Worm (Caenorhabditis elegans) whole organism, late embryonic: ENCODE data around the gene srsx-5.

Source experiments
- C08G9.2 ChIP-seq: sonication (generic microtip); optimal IDR thresholded peaks from 2 replicates; lab custom pipeline; 2016; ENCODE audit warnings: mild to moderate bottlenecking, missing genetic modification characterization, moderate library complexity, missing compliant biosample characterization
- C38D4.7 ChIP-seq: fragments of 200-800 bp; sonication (Bioruptor generic); optimal IDR thresholded peaks from 2 replicates; lab custom pipeline; 2018; ENCODE audit warnings: mild to moderate bottlenecking, missing genetic modification characterization, moderate library complexity, missing compliant biosample characterization
- F13H6.1 ChIP-seq: sonication (generic microtip); optimal IDR thresholded peaks from 2 replicates; lab custom pipeline; 2016; ENCODE audit warnings: missing genetic modification characterization, missing compliant biosample characterization
- Y22D7AL.16 ChIP-seq: sonication (generic microtip); optimal IDR thresholded peaks from 2 replicates; lab custom pipeline; 2016; ENCODE audit warnings: missing genetic modification characterization, missing compliant biosample characterization
- ahr-1 ChIP-seq: sonication (generic microtip); optimal IDR thresholded peaks from 2 replicates; lab custom pipeline; 2016; ENCODE audit warnings: missing genetic modification characterization, missing compliant biosample characterization
- ceh-14 ChIP-seq: sonication (generic microtip); optimal IDR thresholded peaks from 2 replicates; lab custom pipeline; 2016; ENCODE audit warnings: missing genotype, missing genetic modification characterization, missing compliant biosample characterization
- ceh-18 ChIP-seq: sonication (generic microtip); optimal IDR thresholded peaks from 2 replicates; lab custom pipeline; 2016; ENCODE audit warnings: missing genetic modification characterization, missing compliant biosample characterization
- ceh-22 ChIP-seq: sonication (generic microtip); optimal IDR thresholded peaks from 2 replicates; lab custom pipeline; 2017; ENCODE audit warnings: missing biosample characterization, missing genetic modification characterization
- ceh-24 ChIP-seq: sonication (generic microtip); optimal IDR thresholded peaks from 2 replicates; lab custom pipeline; 2016; ENCODE audit warnings: mild to moderate bottlenecking, missing genetic modification characterization, missing compliant biosample characterization
- ceh-30 ChIP-seq: fragments of 150-350 bp; optimal IDR thresholded peaks from 2 replicates; lab custom pipeline; 2014; ENCODE audit warnings: missing biosample characterization, missing genetic modification characterization
- ceh-31 ChIP-seq: sonication (generic microtip); optimal IDR thresholded peaks from 2 replicates; lab custom pipeline; 2016; ENCODE audit warnings: missing genetic modification characterization, missing compliant biosample characterization
- ceh-34 ChIP-seq: sonication (generic microtip); optimal IDR thresholded peaks from 2 replicates; lab custom pipeline; 2016; ENCODE audit warnings: mild to moderate bottlenecking, missing genetic modification characterization, missing compliant biosample characterization
- ceh-45 ChIP-seq: fragments of 200-800 bp; sonication (Bioruptor generic); IDR thresholded peaks from 2 replicates; pipeline ENCODE4 v1.3.6; 2022; ENCODE audit warnings: missing genetic modification reagents, missing genetic modification characterization, missing compliant biosample characterization
- ceh-6 ChIP-seq: fragments of 200-800 bp; sonication (Bioruptor generic); optimal IDR thresholded peaks from 2 replicates; lab custom pipeline; 2018; ENCODE audit warnings: mild to moderate bottlenecking, missing genetic modification characterization, missing compliant biosample characterization
- che-1 ChIP-seq: sonication (generic microtip); optimal IDR thresholded peaks from 2 replicates; lab custom pipeline; 2016; ENCODE audit warnings: mild to moderate bottlenecking, missing genetic modification characterization, missing compliant biosample characterization
- dve-1 ChIP-seq: sonication (generic microtip); optimal IDR thresholded peaks from 2 replicates; lab custom pipeline; 2017; ENCODE audit warnings: antibody characterized with exemption, mild to moderate bottlenecking, missing genetic modification characterization, missing compliant biosample characterization
- elt-2 ChIP-seq: sonication (generic microtip); optimal IDR thresholded peaks from 2 replicates; lab custom pipeline; 2016; ENCODE audit warnings: missing genetic modification reagents, missing genetic modification characterization, missing compliant biosample characterization
- elt-4 ChIP-seq: sonication (generic microtip); optimal IDR thresholded peaks from 2 replicates; lab custom pipeline; 2016; ENCODE audit warnings: missing genetic modification characterization, missing compliant biosample characterization
- eyg-1 ChIP-seq: sonication (generic microtip); optimal IDR thresholded peaks from 2 replicates; lab custom pipeline; 2016; ENCODE audit warnings: missing genotype, missing genetic modification characterization, missing compliant biosample characterization
- fax-1 ChIP-seq: sonication (generic microtip); optimal IDR thresholded peaks from 2 replicates; lab custom pipeline; 2016; ENCODE audit warnings: missing genotype, missing genetic modification characterization, missing compliant biosample characterization
- gmeb-2 ChIP-seq: sonication (generic microtip); optimal IDR thresholded peaks from 2 replicates; lab custom pipeline; 2016; ENCODE audit warnings: missing genetic modification characterization, inconsistent platforms, missing compliant biosample characterization
- hlh-13 ChIP-seq: fragments of 200-800 bp; sonication (Bioruptor generic); optimal IDR thresholded peaks from 2 replicates; lab custom pipeline; 2018; ENCODE audit warnings: mild to moderate bottlenecking, missing genetic modification characterization, missing compliant biosample characterization
- hlh-15 ChIP-seq: sonication (generic microtip); optimal IDR thresholded peaks from 2 replicates; lab custom pipeline; 2016; ENCODE audit warnings: missing genetic modification characterization, missing compliant biosample characterization
- hlh-30 ChIP-seq: sonication (generic microtip); optimal IDR thresholded peaks from 2 replicates; lab custom pipeline; 2017; ENCODE audit warnings: antibody characterized with exemption, missing genetic modification characterization, missing compliant biosample characterization; ENCODE audit not compliant: insufficient read depth
- hlh-6 ChIP-seq: sonication (generic microtip); optimal IDR thresholded peaks from 2 replicates; lab custom pipeline; 2016; ENCODE audit warnings: missing genotype, missing genetic modification characterization, missing compliant biosample characterization
- lin-11 ChIP-seq: fragments of 200-800 bp; sonication (Bioruptor generic); optimal IDR thresholded peaks from 2 replicates; lab custom pipeline; 2018; ENCODE audit warnings: mild to moderate bottlenecking, missing genetic modification characterization, missing compliant biosample characterization
- nhr-11 ChIP-seq: fragments of 150-350 bp; optimal IDR thresholded peaks from 2 replicates; lab custom pipeline; 2014; ENCODE audit warnings: missing biosample characterization, missing genetic modification characterization
- nhr-232 ChIP-seq: sonication (generic microtip); optimal IDR thresholded peaks from 2 replicates; lab custom pipeline; 2016; ENCODE audit warnings: missing genetic modification characterization, missing compliant biosample characterization
- pag-3 ChIP-seq: sonication (generic microtip); optimal IDR thresholded peaks from 2 replicates; lab custom pipeline; 2016; ENCODE audit warnings: missing compliant biosample characterization, missing genetic modification characterization, borderline replicate concordance
- pat-9 ChIP-seq: fragments of 200-800 bp; sonication (Bioruptor generic); optimal IDR thresholded peaks from 2 replicates; lab custom pipeline; 2018; ENCODE audit warnings: mild to moderate bottlenecking, missing genetic modification characterization, moderate library complexity, missing compliant biosample characterization
- pha-2 ChIP-seq: sonication (generic microtip); optimal IDR thresholded peaks from 2 replicates; lab custom pipeline; 2017; ENCODE audit warnings: mild to moderate bottlenecking, missing genetic modification characterization, missing compliant biosample characterization
- pha-4 ChIP-seq: fragments of 150-350 bp; optimal IDR thresholded peaks from 2 replicates; lab custom pipeline; 2018; ENCODE audit warnings: missing biosample characterization, missing genetic modification reagents, missing genetic modification characterization
- pros-1 ChIP-seq: fragments of 150-350 bp; optimal IDR thresholded peaks from 2 replicates; lab custom pipeline; 2014; ENCODE audit warnings: missing biosample characterization, missing genetic modification reagents, missing genetic modification characterization
- ref-2 ChIP-seq: sonication (generic microtip); optimal IDR thresholded peaks from 2 replicates; lab custom pipeline; 2016; ENCODE audit warnings: missing genetic modification characterization, missing compliant biosample characterization
- sox-4 ChIP-seq: sonication (generic microtip); optimal IDR thresholded peaks from 2 replicates; lab custom pipeline; 2017; ENCODE audit warnings: mild to moderate bottlenecking, missing genetic modification characterization, inconsistent platforms, missing compliant biosample characterization
- syd-9 ChIP-seq: sonication (generic microtip); optimal IDR thresholded peaks from 2 replicates; lab custom pipeline; 2016; ENCODE audit warnings: mild to moderate bottlenecking, missing genetic modification characterization, moderate library complexity, missing compliant biosample characterization
- tbx-7 ChIP-seq: sonication (generic microtip); optimal IDR thresholded peaks from 2 replicates; lab custom pipeline; 2016; ENCODE audit warnings: missing genotype, missing genetic modification characterization, missing compliant biosample characterization
- ttx-3 ChIP-seq: sonication (generic microtip); optimal IDR thresholded peaks from 2 replicates; lab custom pipeline; 2016; ENCODE audit warnings: missing genetic modification reagents, missing genetic modification characterization, missing compliant biosample characterization
- unc-3 ChIP-seq, 2 experiments: fragments of 200-800 bp in 1 of 2; sonication (Bioruptor generic) in 1 of 2; sonication (generic microtip) in 1 of 2; conservative IDR thresholded peaks in 1 of 2; optimal IDR thresholded peaks in 1 of 2; 2 replicates each; pipeline versions ENCODE4 v1.3.6 to Lab custom; 2016 to 2022; ENCODE audit warnings: missing compliant biosample characterization in 2 of 2, missing genetic modification characterization in 2 of 2, missing genetic modification reagents in 1 of 2
- unc-42 ChIP-seq: sonication (generic microtip); optimal IDR thresholded peaks from 2 replicates; lab custom pipeline; 2016; ENCODE audit warnings: missing genotype, missing genetic modification characterization, missing compliant biosample characterization
- ztf-16 ChIP-seq: sonication (generic microtip); optimal IDR thresholded peaks from 2 replicates; lab custom pipeline; 2017; ENCODE audit warnings: missing genetic modification characterization, missing compliant biosample characterization

Gene srsx-5

ce11 chrV:7955168-7955567, 26.4 kb downstream of the srsx-5 start, which contains the start of gene F26D11.12:
Gene F26D11.12 (minus strand): TSS chrV:7955312.
- TF ChIP-seq Y22D7AL.16 (tag; lab: Kevin White, UChicago) (no peak), ztf-16 (tag; lab: Kevin White, UChicago) (no peak), ceh-31 (no peak), elt-2 (tag; lab: Kevin White, UChicago) (no peak), tbx-7 (tag; lab: Kevin White, UChicago) (no peak), fax-1 (tag; lab: Kevin White, UChicago) (no peak), ref-2 (no peak), ceh-34 (no peak), F13H6.1 (no peak), ceh-30 (tag; lab: Kevin White, UChicago) (no peak), che-1 (tag; lab: Kevin White, UChicago) (no peak), sox-4 (tag; lab: Kevin White, UChicago) (no peak), ceh-6 (GFP tag; lab: Kevin White, UChicago) (no peak), ceh-18 (no peak), lin-11 (tag; lab: Kevin White, UChicago) (no peak), C08G9.2 (tag; lab: Kevin White, UChicago) (no peak), hlh-30 (tag; lab: Kevin White, UChicago) (no peak), syd-9 (tag; lab: Kevin White, UChicago) (no peak)

DNA sequence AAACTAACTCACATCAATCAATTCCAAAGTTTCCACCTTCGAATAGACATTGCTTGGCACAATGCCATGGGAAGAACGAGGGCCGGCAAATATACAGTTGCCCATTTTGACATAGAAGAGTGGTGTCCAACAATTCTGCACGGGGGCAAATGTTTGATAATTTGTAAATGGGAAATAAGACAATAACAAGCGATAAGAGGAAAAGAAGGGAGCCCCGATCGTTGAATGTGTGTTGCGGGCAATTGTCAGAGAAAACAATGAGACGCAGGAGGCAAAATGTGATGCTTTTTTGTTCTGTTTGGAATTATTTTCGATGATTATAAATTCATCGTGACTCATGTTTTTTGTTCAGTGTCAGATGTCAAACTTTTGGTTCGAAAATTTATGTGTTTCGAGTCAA, 27.5 kb downstream of the srsx-5 start, which contains the start of gene pals-34:
pals-34 (minus strand) TSS at position 280 of the 400 bp plus-strand sequence.
- TF ChIP-seq lin-11 (tag; lab: Kevin White, UChicago), result no peak
- TF ChIP-seq ahr-1 (tag; lab: Kevin White, UChicago), result no peak
- no peak for TF ChIP-seq hlh-6 (tag; lab: Kevin White, UChicago)
- TF ChIP-seq gmeb-2 (tag; lab: Kevin White, UChicago), result no peak
- TF ChIP-seq ceh-14 (tag; lab: Kevin White, UChicago), result no peak
- no peak for TF ChIP-seq pha-2 (tag; lab: Kevin White, UChicago)
- TF ChIP-seq unc-3 (GFP tag; conservative IDR thresholded peaks at IDR 0.05; lab: Robert Waterston, UW), result no peak
- TF ChIP-seq unc-3 (tag; optimal IDR thresholded peaks at IDR 0.05; lab: Kevin White, UChicago), result no peak
- TF ChIP-seq ttx-3, result no peak
- TF ChIP-seq C38D4.7, result no peak
- no peak for TF ChIP-seq pat-9 (tag; lab: Kevin White, UChicago)
- no peak for TF ChIP-seq pha-4 (tag; lab: Kevin White, UChicago)
- TF ChIP-seq ceh-22 (tag; lab: Kevin White, UChicago), result no peak

DNA sequence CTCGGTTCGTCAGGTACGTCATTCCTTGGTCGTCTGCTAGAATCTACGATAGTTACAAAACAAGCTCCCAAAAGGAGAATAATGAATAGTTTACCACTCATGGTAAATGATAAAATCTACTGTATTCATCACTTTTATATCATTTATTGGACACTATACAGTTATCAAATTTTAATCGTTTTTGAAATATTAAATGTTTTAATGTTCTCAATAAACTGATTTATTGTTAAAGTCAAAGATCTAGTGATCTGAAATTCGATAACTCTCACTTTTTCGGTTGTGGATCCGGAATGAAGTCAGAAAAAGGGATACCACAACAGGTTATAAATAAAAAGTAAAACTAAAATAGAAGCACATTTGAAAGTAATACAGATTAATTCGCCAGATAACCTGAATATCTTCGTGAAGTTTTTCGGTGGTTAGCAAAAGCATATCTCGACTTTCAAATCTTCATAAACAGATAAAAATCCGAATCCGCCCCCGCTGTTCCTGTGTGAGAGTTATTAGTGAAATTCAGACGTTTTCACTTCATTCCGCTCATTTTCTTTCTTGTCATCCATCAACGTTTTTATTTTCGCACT, 30.1 kb downstream of the srsx-5 start, which contains the start of the genes clec-217 and F26D11.2:
clec-217 (minus strand) TSS at position 101 of the 581 bp plus-strand sequence.
F26D11.2 (plus strand) TSS at position 531 of the 581 bp plus-strand sequence.
- no peak for TF ChIP-seq pag-3 (tag; lab: Kevin White, UChicago)
- no peak for TF ChIP-seq ceh-31
- no peak for TF ChIP-seq gmeb-2 (tag; lab: Kevin White, UChicago)
- TF ChIP-seq, all 69 proteins: peak for 0

DNA sequence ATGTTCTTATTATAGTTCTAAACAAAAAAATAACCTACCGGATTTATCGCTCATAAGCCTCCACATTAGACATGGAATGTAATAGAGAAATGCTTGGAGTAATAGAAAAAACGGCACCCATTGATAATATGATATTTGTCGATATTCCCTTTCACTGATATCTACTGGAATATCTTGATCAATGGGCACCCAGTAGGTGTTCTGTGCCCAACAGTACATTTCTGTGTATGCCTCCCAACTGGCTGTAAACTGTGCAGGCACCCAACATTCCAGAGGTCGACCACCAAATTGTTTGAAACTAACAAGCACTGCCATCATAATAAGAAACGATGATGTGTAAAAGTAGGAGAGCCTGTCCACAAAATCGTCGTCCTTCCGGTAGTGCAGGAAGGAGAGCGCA, 35.7 kb downstream of the srsx-5 start:
- no peak for TF ChIP-seq hlh-30 (tag; lab: Kevin White, UChicago)
- TF ChIP-seq ceh-22 (tag; lab: Kevin White, UChicago), result no peak
- no peak for TF ChIP-seq pros-1 (tag; lab: Kevin White, UChicago)
- TF ChIP-seq unc-42 (tag; lab: Kevin White, UChicago), result no peak
- TF ChIP-seq, all 69 proteins: peak for 0

ce11 chrV:7969107-7969506, 40.3 kb downstream of the srsx-5 start, which contains the start of gene che-7:
Gene che-7 (minus strand): TSS chrV:7969207.
- no peak for TF ChIP-seq hlh-13
- no peak for TF ChIP-seq pros-1 (tag; lab: Kevin White, UChicago)
- TF ChIP-seq dve-1 (tag; lab: Kevin White, UChicago), result no peak
- TF ChIP-seq ztf-16 (tag; lab: Kevin White, UChicago), result no peak
- no peak for TF ChIP-seq fax-1 (tag; lab: Kevin White, UChicago)
- no peak for TF ChIP-seq nhr-11 (tag; lab: Kevin White, UChicago)
- TF ChIP-seq gmeb-2 (tag; lab: Kevin White, UChicago), result no peak
- no peak for TF ChIP-seq eyg-1
- no peak for TF ChIP-seq hlh-15 (tag; lab: Kevin White, UChicago)
- no peak for TF ChIP-seq hlh-30 (tag; lab: Kevin White, UChicago)
- TF ChIP-seq ceh-45, result no peak
- TF ChIP-seq Y22D7AL.16 (tag; lab: Kevin White, UChicago), result no peak
- no peak for TF ChIP-seq ceh-24 (tag; lab: Kevin White, UChicago)
- no peak for TF ChIP-seq ref-2
- no peak for TF ChIP-seq nhr-232 (tag; lab: Kevin White, UChicago)
- TF ChIP-seq elt-4 (tag; lab: Kevin White, UChicago), result no peak
- TF ChIP-seq, all 69 proteins: peak for 0
